Fruit fly (Drosophila melanogaster): ENCODE measurements around the gene Sfp36F.

- TF ChIP-seq CTCF (optimal IDR thresholded peaks at IDR 0.05) (no peak), CG8478 (optimal IDR thresholded peaks at IDR 0.05) (no peak)
These were observed 27.4 kb downstream of the Sfp36F start, which contains the start of gene Fas3 for dm6 chr2L:18319577-18320316.
